Worm (Caenorhabditis elegans): ENCODE results near the gene F17C11.22.

- TF ChIP-seq ZK546.5 (tag; optimal IDR thresholded peaks at IDR 0.05), result no peak
- TF ChIP-seq ama-1 (optimal IDR thresholded peaks at IDR 0.05), result no peak
- no peak for TF ChIP-seq snpc-4 (tag; optimal IDR thresholded peaks at IDR 0.05)
- no peak for TF ChIP-seq unc-39 (tag; optimal IDR thresholded peaks at IDR 0.05)
- TF ChIP-seq nhr-12 (tag; optimal IDR thresholded peaks at IDR 0.05), result no peak
- TF ChIP-seq lin-13 (GFP tag; optimal IDR thresholded peaks at IDR 0.05), result no peak
- no peak for TF ChIP-seq fos-1 (tag; optimal IDR thresholded peaks at IDR 0.05)
- TF ChIP-seq mab-5 (tag; optimal IDR thresholded peaks at IDR 0.05), result no peak
- no peak for TF ChIP-seq Y55F3AM.14 (GFP tag; optimal IDR thresholded peaks at IDR 0.05)
- TF ChIP-seq nhr-237 (tag; optimal IDR thresholded peaks at IDR 0.05), result no peak
Observed at ce11 chrV:10939990-10940570, 29.9 kb downstream of the F17C11.22 start.

Data from whole organism, L2 larva.